Worm (Caenorhabditis elegans) whole organism, L2 larva: ENCODE results near the gene K08H10.10.

Experiments
- C34F6.9 ChIP-seq: fragments of 150-350 bp; optimal IDR thresholded peaks from 2 replicates; lab custom pipeline; 2014; ENCODE audit warnings: missing biosample characterization, missing genetic modification characterization
- F13H6.1 ChIP-seq: sonication (generic microtip); optimal IDR thresholded peaks from 2 replicates; lab custom pipeline; 2016; ENCODE audit warnings: missing genetic modification characterization, missing compliant biosample characterization
- R02D3.7 ChIP-seq: fragments of 150-350 bp; optimal IDR thresholded peaks from 2 replicates; lab custom pipeline; 2014; ENCODE audit warnings: missing biosample characterization, missing genetic modification characterization
- alr-1 ChIP-seq: fragments of 150-350 bp; optimal IDR thresholded peaks from 2 replicates; lab custom pipeline; 2014; ENCODE audit warnings: missing biosample characterization, missing genetic modification characterization
- aly-2 ChIP-seq: fragments of 150-350 bp; optimal IDR thresholded peaks from 2 replicates; lab custom pipeline; 2014; ENCODE audit warnings: missing biosample characterization, missing genetic modification characterization
- ama-1 ChIP-seq: fragments of 150-350 bp; optimal IDR thresholded peaks from 2 replicates; lab custom pipeline; 2018; ENCODE audit warnings: inconsistent platforms
- blmp-1 ChIP-seq: sonication (generic microtip); optimal IDR thresholded peaks from 2 replicates; lab custom pipeline; 2017; ENCODE audit warnings: missing genetic modification characterization, mild to moderate bottlenecking, missing compliant biosample characterization, antibody characterized with exemption, moderate library complexity; ENCODE audit not compliant: insufficient read depth
- ceh-82 ChIP-seq: fragments of 150-350 bp; optimal IDR thresholded peaks from 2 replicates; lab custom pipeline; 2014; ENCODE audit warnings: missing biosample characterization, missing genetic modification characterization
- crh-2 ChIP-seq: sonication (generic microtip); optimal IDR thresholded peaks from 2 replicates; lab custom pipeline; 2017; ENCODE audit warnings: missing biosample characterization, missing genetic modification characterization
- dmd-4 ChIP-seq: sonication (generic microtip); optimal IDR thresholded peaks from 2 replicates; lab custom pipeline; 2017; ENCODE audit warnings: missing biosample characterization, missing genetic modification characterization
- egl-27 ChIP-seq: sonication (generic microtip); optimal IDR thresholded peaks from 3 replicates; lab custom pipeline; 2017; ENCODE audit warnings: missing biosample characterization, missing genetic modification reagents, missing genetic modification characterization
- elt-3 ChIP-seq: sonication (generic microtip); optimal IDR thresholded peaks from 2 replicates; lab custom pipeline; 2017; ENCODE audit warnings: missing biosample characterization, missing genetic modification characterization
- fos-1 ChIP-seq: fragments of 150-350 bp; optimal IDR thresholded peaks from 2 replicates; lab custom pipeline; 2014; ENCODE audit warnings: missing biosample characterization, missing genetic modification characterization
- gmeb-1 ChIP-seq: fragments of 150-350 bp; optimal IDR thresholded peaks from 2 replicates; lab custom pipeline; 2014; ENCODE audit warnings: missing biosample characterization, missing genetic modification characterization
- lin-11 ChIP-seq: fragments of 150-350 bp; sonication (generic microtip); optimal IDR thresholded peaks from 2 replicates; lab custom pipeline; 2014; ENCODE audit warnings: missing biosample characterization, missing genetic modification characterization, inconsistent platforms, mixed read lengths
- lsy-2 ChIP-seq, 2 experiments: fragments of 150-350 bp in 1 of 2; sonication (generic microtip) in 1 of 2; optimal IDR thresholded peaks; 2 replicates each; lab custom pipeline; 2014 to 2017; ENCODE audit warnings: missing biosample characterization in 2 of 2, missing genetic modification characterization in 2 of 2
- mab-5 ChIP-seq: fragments of 150-350 bp; optimal IDR thresholded peaks from 2 replicates; lab custom pipeline; 2014; ENCODE audit warnings: missing biosample characterization, missing genetic modification characterization
- mbf-1 ChIP-seq: sonication (generic microtip); optimal IDR thresholded peaks from 2 replicates; lab custom pipeline; 2017; ENCODE audit warnings: missing biosample characterization, missing genetic modification characterization
- mdl-1 ChIP-seq, 2 experiments: fragments of 150-350 bp in 1 of 2; sonication (generic microtip) in 1 of 2; optimal IDR thresholded peaks; 2 replicates each; lab custom pipeline; 2017; ENCODE audit warnings: missing biosample characterization in 2 of 2, missing genetic modification characterization in 2 of 2
- nhr-10 ChIP-seq: sonication (generic microtip); optimal IDR thresholded peaks from 2 replicates; lab custom pipeline; 2017; ENCODE audit warnings: missing biosample characterization, missing genetic modification characterization
- nhr-11 ChIP-seq: fragments of 150-350 bp; optimal IDR thresholded peaks from 2 replicates; lab custom pipeline; 2014; ENCODE audit warnings: missing biosample characterization, missing genetic modification characterization
- nhr-12 ChIP-seq: fragments of 150-350 bp; optimal IDR thresholded peaks from 2 replicates; lab custom pipeline; 2014; ENCODE audit warnings: missing biosample characterization, missing genetic modification characterization
- nhr-129 ChIP-seq: fragments of 150-350 bp; optimal IDR thresholded peaks from 2 replicates; lab custom pipeline; 2014; ENCODE audit warnings: missing biosample characterization, missing genetic modification characterization
- nhr-21 ChIP-seq: fragments of 150-350 bp; optimal IDR thresholded peaks from 2 replicates; lab custom pipeline; 2014; ENCODE audit warnings: missing biosample characterization, missing genetic modification characterization
- nhr-23 ChIP-seq: fragments of 150-350 bp; optimal IDR thresholded peaks from 2 replicates; lab custom pipeline; 2014; ENCODE audit warnings: missing biosample characterization, missing genetic modification reagents, missing genetic modification characterization
- nhr-6 ChIP-seq: fragments of 150-350 bp; optimal IDR thresholded peaks from 2 replicates; lab custom pipeline; 2014; ENCODE audit warnings: missing biosample characterization, missing genetic modification characterization
- nhr-77 ChIP-seq: fragments of 150-350 bp; optimal IDR thresholded peaks from 2 replicates; lab custom pipeline; 2014; ENCODE audit warnings: missing biosample characterization, missing genetic modification characterization
- peb-1 ChIP-seq: fragments of 150-350 bp; optimal IDR thresholded peaks from 2 replicates; lab custom pipeline; 2014; ENCODE audit warnings: missing biosample characterization, missing genetic modification characterization
- sem-4 ChIP-seq: fragments of 150-350 bp; optimal IDR thresholded peaks from 2 replicates; lab custom pipeline; 2014; ENCODE audit warnings: missing biosample characterization, missing genetic modification reagents, missing genetic modification characterization
- skn-1 ChIP-seq: sonication (generic microtip); optimal IDR thresholded peaks from 2 replicates; lab custom pipeline; 2017; ENCODE audit warnings: missing biosample characterization, missing genetic modification characterization
- sma-3 ChIP-seq: sonication (generic microtip); optimal IDR thresholded peaks from 2 replicates; lab custom pipeline; 2016; ENCODE audit warnings: missing genetic modification reagents, missing genetic modification characterization, missing compliant biosample characterization
- sma-9 ChIP-seq, 2 experiments: fragments of 150-350 bp in 1 of 2; sonication (generic microtip) in 1 of 2; optimal IDR thresholded peaks; 2 replicates each; lab custom pipeline; 2014 to 2016; ENCODE audit warnings: missing genetic modification characterization in 2 of 2, mild to moderate bottlenecking in 1 of 2, missing biosample characterization in 1 of 2, missing compliant biosample characterization in 1 of 2, missing genetic modification reagents in 1 of 2, moderate library complexity in 1 of 2
- snpc-4 ChIP-seq: fragments of 150-350 bp; optimal IDR thresholded peaks from 2 replicates; lab custom pipeline; 2014; ENCODE audit warnings: missing biosample characterization, missing genetic modification characterization
- zag-1 ChIP-seq: fragments of 150-350 bp; optimal IDR thresholded peaks from 2 replicates; lab custom pipeline; 2014; ENCODE audit warnings: missing biosample characterization, missing genetic modification characterization
- ztf-1 ChIP-seq: fragments of 200-800 bp; sonication (Bioruptor generic); conservative IDR thresholded peaks from 2 replicates; pipeline ENCODE4 v1.3.6; 2022; ENCODE audit warnings: missing genetic modification characterization, missing compliant biosample characterization
- ztf-11 ChIP-seq: sonication (generic microtip); optimal IDR thresholded peaks from 2 replicates; lab custom pipeline; 2017; ENCODE audit warnings: missing biosample characterization, missing genetic modification characterization

The K08H10.10 gene

ce11 chrV:10000760-10001159 is at the start of gene K08H10.10:
TSS of gene K08H10.10 (plus strand) at chrV:10001060.
- TF ChIP-seq C34F6.9 (no peak), elt-3 (tag; lab: Kevin White, UChicago) (no peak), sem-4 (tag; lab: Kevin White, UChicago) (no peak), nhr-11 (tag; lab: Kevin White, UChicago) (no peak), lin-11 (no peak), dmd-4 (tag; lab: Kevin White, UChicago) (no peak), ztf-11 (tag; lab: Kevin White, UChicago) (no peak), mdl-1 (tag; optimal IDR thresholded peaks at IDR 0.05; lab: Kevin White, UChicago) (no peak), ztf-1 (no peak)

ce11 chrV:9952396-9952795 is 48.5 kb upstream of the K08H10.10 start, which contains the start of gene mam-5:
TSS of gene mam-5 (plus strand) at chrV:9952699.
- TF ChIP-seq lsy-2 (tag; optimal IDR thresholded peaks at IDR 0.05; lab: Kevin White, UChicago) (no peak), ztf-1 (no peak), egl-27 (no peak), dmd-4 (tag; lab: Kevin White, UChicago) (no peak), C34F6.9 (no peak), nhr-23 (no peak), mab-5 (tag; lab: Kevin White, UChicago) (no peak), ztf-11 (tag; lab: Kevin White, UChicago) (no peak)

ce11 chrV:9958231-9958630 is 42.6 kb upstream of the K08H10.10 start, which contains the start of gene anmt-3:
TSS of gene anmt-3 (minus strand) at chrV:9958331.
- no peak for TF ChIP-seq egl-27
- TF ChIP-seq nhr-6 (tag; lab: Kevin White, UChicago) = no peak
- TF ChIP-seq C34F6.9 = no peak
- TF ChIP-seq fos-1 (tag; lab: Kevin White, UChicago) = no peak
- no peak for TF ChIP-seq mab-5 (tag; lab: Kevin White, UChicago)
- no peak for TF ChIP-seq mbf-1
- TF ChIP-seq ama-1 (lab: Kevin White, UChicago) = no peak
- no peak for TF ChIP-seq elt-3 (tag; lab: Kevin White, UChicago)
- TF ChIP-seq snpc-4 (tag; lab: Kevin White, UChicago) = no peak
- no peak for TF ChIP-seq crh-2 (tag; lab: Kevin White, UChicago)
- TF ChIP-seq alr-1 = no peak
- no peak for TF ChIP-seq dmd-4 (tag; lab: Kevin White, UChicago)
- TF ChIP-seq, all 48 proteins: peak for 0

ce11 chrV:9958654-9959053 is 42.2 kb upstream of the K08H10.10 start:
- TF ChIP-seq nhr-11 (tag; lab: Kevin White, UChicago) = no peak
- peak; percentile 46 for TF ChIP-seq sma-9 (GFP tag; optimal IDR thresholded peaks at IDR 0.05; lab: Kevin White, UChicago)
- no peak for TF ChIP-seq sma-9 (tag; optimal IDR thresholded peaks at IDR 0.05; lab: Kevin White, UChicago)
- TF ChIP-seq lsy-2 (tag; optimal IDR thresholded peaks at IDR 0.05; lab: Kevin White, UChicago) = peak in 1 of 2 experiments; percentile 44
- peak; percentile 73 for TF ChIP-seq nhr-129 (tag; lab: Kevin White, UChicago)
- TF ChIP-seq F13H6.1 = peak; percentile 82
- peak; percentile 23 for TF ChIP-seq nhr-6 (tag; lab: Kevin White, UChicago)
- peak; percentile 29 for TF ChIP-seq C34F6.9
- TF ChIP-seq sma-3 (GFP tag; lab: Kevin White, UChicago) = no peak

ce11 chrV:9960376-9960775 is 40.5 kb upstream of the K08H10.10 start, which contains the start of gene T07C12.10:
TSS of gene T07C12.10 (minus strand) at chrV:9960476.
- TF ChIP-seq lsy-2 (tag; optimal IDR thresholded peaks at IDR 0.05; lab: Kevin White, UChicago) (no peak), blmp-1 (tag; lab: Kevin White, UChicago) (no peak), nhr-129 (tag; lab: Kevin White, UChicago) (no peak), gmeb-1 (tag; lab: Kevin White, UChicago) (no peak), C34F6.9 (no peak), zag-1 (tag; lab: Kevin White, UChicago) (no peak), peb-1 (no peak), nhr-10 (no peak), ceh-82 (tag; lab: Kevin White, UChicago) (no peak)

- no peak for TF ChIP-seq nhr-129 (tag; lab: Kevin White, UChicago)
- TF ChIP-seq crh-2 (tag; lab: Kevin White, UChicago) = no peak
- TF ChIP-seq nhr-77 = no peak
- no peak for TF ChIP-seq C34F6.9
- no peak for TF ChIP-seq mdl-1 (tag; optimal IDR thresholded peaks at IDR 0.05; lab: Kevin White, UChicago)
- TF ChIP-seq fos-1 (tag; lab: Kevin White, UChicago) = no peak
- no peak for TF ChIP-seq aly-2 (tag; lab: Kevin White, UChicago)
- no peak for TF ChIP-seq nhr-21 (tag; lab: Kevin White, UChicago)
- TF ChIP-seq ztf-1 = no peak
- no peak for TF ChIP-seq nhr-12 (tag; lab: Kevin White, UChicago)
- no peak for TF ChIP-seq R02D3.7 (tag; lab: Kevin White, UChicago)
- no peak for TF ChIP-seq sma-3 (GFP tag; lab: Kevin White, UChicago)
- TF ChIP-seq skn-1 (tag; lab: Kevin White, UChicago) = no peak
- no peak for TF ChIP-seq sma-9 (GFP tag; optimal IDR thresholded peaks at IDR 0.05; lab: Kevin White, UChicago)
- TF ChIP-seq sma-9 (tag; optimal IDR thresholded peaks at IDR 0.05; lab: Kevin White, UChicago) = no peak
These were observed 38.5 kb upstream of the K08H10.10 start, which contains the start of gene madf-4 for ce11 chrV:9962394-9962793. TSS of gene madf-4 (minus strand) at chrV:9962494.
